Fruit fly (Drosophila melanogaster): ENCODE data around the gene CG7653.

Gene CG7653

dm6 chr2L:15835558-15835957 lies 44.4 kb downstream of the CG7653 start, which contains the start of gene CG18518:
Gene CG18518, minus strand, starts transcription at chr2L:15835658.
- TF ChIP-seq psq (optimal IDR thresholded peaks at IDR 0.05) (no peak), pan (optimal IDR thresholded peaks at IDR 0.05) (no peak), CG8478 (optimal IDR thresholded peaks at IDR 0.05) (no peak), EcR (GFP tag; optimal IDR thresholded peaks at IDR 0.05) (no peak), usp (GFP tag; optimal IDR thresholded peaks at IDR 0.05) (no peak), Dll (optimal IDR thresholded peaks at IDR 0.05) (no peak)

Measured in whole organism.